Fruit fly (Drosophila melanogaster): Measurements from ENCODE around the gene CG1486.

The CG1486 gene

DNA sequence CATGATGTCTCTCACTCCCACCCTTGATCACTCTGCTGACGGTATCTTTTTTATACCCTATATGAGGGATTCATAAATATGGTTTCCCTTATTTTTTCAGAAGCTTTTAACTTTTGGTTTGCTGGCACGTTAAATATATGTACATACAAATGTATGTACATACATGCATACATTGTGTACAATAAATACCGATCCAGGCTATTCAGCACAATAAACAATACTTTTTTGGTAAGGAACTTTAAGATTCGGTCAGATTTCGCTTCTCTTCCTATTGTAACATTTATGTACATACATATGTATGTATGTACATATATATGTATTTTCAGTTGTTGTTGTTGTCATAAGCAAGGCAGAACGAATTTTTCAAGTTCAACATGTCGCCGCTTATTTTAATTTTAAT lies 41.8 kb upstream of the CG1486 start (continued):
- no peak for TF ChIP-seq Ravus (GFP tag; IDR thresholded peaks at IDR 0.05)
- no peak for TF ChIP-seq Nf-YA (GFP tag; IDR thresholded peaks at IDR 0.05)
- TF ChIP-seq Adf1 (GFP tag; IDR thresholded peaks at IDR 0.05) = no peak
- TF ChIP-seq Hmr (GFP tag; optimal IDR thresholded peaks at IDR 0.05) = peak; percentile 4
- no peak for TF ChIP-seq CG42726 (GFP tag; IDR thresholded peaks at IDR 0.05; ENCODE audit: partially characterized antibody)
- no peak for TF ChIP-seq cwo (GFP tag; optimal IDR thresholded peaks at IDR 0.05)
- no peak for TF ChIP-seq CG3838 (GFP tag; optimal IDR thresholded peaks at IDR 0.05)
- TF ChIP-seq CG15073 (GFP tag; optimal IDR thresholded peaks at IDR 0.05) = no peak
- TF ChIP-seq knrl (GFP tag; IDR thresholded peaks at IDR 0.05; ENCODE audit: partially characterized antibody) = no peak
- no peak for TF ChIP-seq CHES-1-like (GFP tag; optimal IDR thresholded peaks at IDR 0.05)
- TF ChIP-seq HmgD (GFP tag; optimal IDR thresholded peaks at IDR 0.05) = no peak
- no peak for TF ChIP-seq croc (GFP tag; conservative IDR thresholded peaks at IDR 0.05)

DNA sequence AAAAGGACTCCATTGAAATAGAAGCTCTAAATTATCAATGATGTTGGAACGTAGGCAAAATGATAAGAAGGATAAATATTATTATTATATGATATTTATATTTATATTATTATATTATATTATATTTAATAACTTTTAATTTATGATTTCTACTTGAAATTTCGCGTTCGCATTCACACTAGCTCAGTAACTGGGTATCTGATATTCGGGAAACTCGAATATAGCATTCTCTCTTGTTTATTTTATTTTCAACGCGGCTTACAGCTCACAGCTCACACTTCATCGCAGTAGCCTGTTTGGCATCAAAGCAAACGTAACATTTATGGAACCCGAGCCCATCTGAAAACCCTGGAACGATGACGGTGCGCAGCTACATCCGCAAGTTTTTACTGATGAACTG lies 38.8 kb upstream of the CG1486 start, which contains the start of gene CG1494:
TSS of gene CG1494 (plus strand) at position 301 of the 400 bp plus-strand sequence.
- TF ChIP-seq CG11696 (GFP tag; IDR thresholded peaks at IDR 0.05) (no peak), vvl (GFP tag; IDR thresholded peaks at IDR 0.05) (no peak), CG2678 (tag; optimal IDR thresholded peaks at IDR 0.05) (no peak), NC2β (GFP tag; optimal IDR thresholded peaks at IDR 0.05) (no peak), Fer3 (tag; optimal IDR thresholded peaks at IDR 0.05) (no peak), CG6683 (GFP tag; optimal IDR thresholded peaks at IDR 0.05) (no peak), btn (GFP tag; optimal IDR thresholded peaks at IDR 0.05) (no peak), Sry-β (GFP tag; optimal IDR thresholded peaks at IDR 0.05) (no peak), crp (GFP tag; optimal IDR thresholded peaks at IDR 0.05) (no peak), CG13296 (GFP tag; optimal IDR thresholded peaks at IDR 0.05) (no peak), z (GFP tag; IDR thresholded peaks at IDR 0.05) (no peak), MESR4 (GFP tag; optimal IDR thresholded peaks at IDR 0.05) (no peak), CG12104 (GFP tag; optimal IDR thresholded peaks at IDR 0.05) (no peak), ash1 (GFP tag; optimal IDR thresholded peaks at IDR 0.05) (no peak), chn (GFP tag; optimal IDR thresholded peaks at IDR 0.05) (no peak), h (optimal IDR thresholded peaks at IDR 0.05) (no peak), CG12236 (GFP tag; optimal IDR thresholded peaks at IDR 0.05) (no peak), Optix (GFP tag; IDR thresholded peaks at IDR 0.05) (no peak), D19B (GFP tag; optimal IDR thresholded peaks at IDR 0.05) (no peak)

DNA sequence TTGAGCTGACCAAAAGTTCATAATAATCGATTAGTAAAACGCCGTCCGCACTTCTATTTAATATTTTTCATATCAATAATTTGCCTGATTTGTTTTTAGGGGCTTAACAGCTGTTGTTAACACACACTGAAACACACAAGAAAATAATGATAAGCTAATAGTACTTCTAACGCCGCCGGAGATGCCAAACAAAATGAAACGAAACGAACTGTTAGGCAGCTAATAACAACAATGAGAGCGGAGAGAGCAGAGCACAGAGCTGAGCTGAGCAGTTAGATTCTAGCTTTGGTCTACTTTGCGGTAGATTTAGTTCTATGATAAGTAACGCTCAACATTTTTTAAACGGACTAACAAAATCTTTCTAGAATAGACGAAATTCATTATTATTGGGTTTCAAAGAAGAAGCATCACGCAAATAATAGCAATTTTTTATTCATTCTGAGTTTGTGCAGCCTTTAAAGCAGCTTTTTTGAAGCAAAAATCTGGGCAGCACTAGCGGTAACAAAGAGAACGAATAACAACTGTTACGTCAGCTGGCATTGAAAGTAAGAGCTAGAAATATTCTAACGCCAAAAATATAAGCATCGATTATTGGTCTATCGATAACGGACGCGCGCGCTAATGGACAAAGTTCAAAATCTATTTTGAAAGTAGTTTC lies 17.2 kb upstream of the CG1486 start, which contains the start of gene Abca3:
TSS of gene Abca3 (minus strand) at position 181 of the 658 bp plus-strand sequence.
- TF ChIP-seq ci (GFP tag; IDR thresholded peaks at IDR 0.05) (no peak), gem (tag; optimal IDR thresholded peaks at IDR 0.05) (peak; percentile 70), Dll (GFP tag; IDR thresholded peaks at IDR 0.05; ENCODE audit: partially characterized antibody) (0 out of 4 replicates have a peak, but pooled peaks have one; percentile 22), CG10147 (GFP tag; optimal IDR thresholded peaks at IDR 0.05) (peak; percentile 80), unpg (GFP tag; optimal IDR thresholded peaks at IDR 0.05) (peak; percentile 65), NC2β (GFP tag; optimal IDR thresholded peaks at IDR 0.05) (peak; percentile 22), stwl (tag; optimal IDR thresholded peaks at IDR 0.05) (peak; percentile 30), CG4820 (GFP tag; optimal IDR thresholded peaks at IDR 0.05) (no peak), Ets65A (GFP tag) (peak; percentile 93), CG6765 (GFP tag; optimal IDR thresholded peaks at IDR 0.05) (peak; percentile 50), Atf6 (GFP tag; IDR thresholded peaks at IDR 0.05) (peak; percentile 75; the same call in 1 of the 2 replicates), Deaf1 (tag; optimal IDR thresholded peaks at IDR 0.05) (peak; percentile 37), CG12219 (GFP tag; optimal IDR thresholded peaks at IDR 0.05) (peak; percentile 48), abd-A (tag; optimal IDR thresholded peaks at IDR 0.05) (no peak), Sin3A (optimal IDR thresholded peaks at IDR 0.05) (peak; percentile 38), CG17385 (GFP tag; optimal IDR thresholded peaks at IDR 0.05) (peak; percentile 55), CG17361 (GFP tag; IDR thresholded peaks at IDR 0.05) (peak; percentile 77), CG6654 (GFP tag; optimal IDR thresholded peaks at IDR 0.05) (no peak), lab (GFP tag; optimal IDR thresholded peaks at IDR 0.05) (peak; percentile 79), crp (GFP tag; optimal IDR thresholded peaks at IDR 0.05) (peak in 1 of 2 experiments; percentile 75)
